Worm (Caenorhabditis elegans): Measurements from ENCODE around the gene F38H4.5.

DNA sequence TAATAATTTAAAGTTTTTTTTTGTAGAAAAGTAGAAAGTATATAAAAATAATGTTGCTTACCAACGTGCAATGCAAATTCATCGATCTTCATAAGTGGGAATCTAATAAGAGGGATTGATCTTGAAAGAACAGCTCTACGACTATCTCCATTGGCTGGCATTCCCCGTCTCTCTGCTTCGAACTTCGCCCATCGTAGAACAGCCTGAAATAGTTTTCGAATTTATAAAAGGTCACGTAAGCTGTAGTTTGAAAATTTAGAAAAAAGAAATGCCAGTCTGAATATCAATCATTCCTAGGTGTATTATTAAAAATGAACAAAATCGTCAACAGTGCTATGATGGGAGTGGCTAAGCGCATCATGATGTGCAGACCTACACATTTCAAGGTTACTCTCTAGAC, at the start of gene F38H4.5:
- TF ChIP-seq nhr-11 (tag; optimal IDR thresholded peaks at IDR 0.05) (no peak), nhr-12 (tag; optimal IDR thresholded peaks at IDR 0.05) (no peak), lin-35 (GFP tag; optimal IDR thresholded peaks at IDR 0.05) (no peak), dsc-1 (tag; optimal IDR thresholded peaks at IDR 0.05) (no peak), ztf-11 (tag; optimal IDR thresholded peaks at IDR 0.05) (no peak), ceh-82 (tag; optimal IDR thresholded peaks at IDR 0.05) (no peak), ama-1 (optimal IDR thresholded peaks at IDR 0.05) (no peak)

All from whole organism, L1 larva.